Worm (Caenorhabditis elegans): ENCODE results near the gene nspd-2.
"Not testable (repeated sequence)": the region's sequence is repeated elsewhere in the genome, so short reads cannot be mapped to it uniquely, and the experiment has no call there.

DNA sequence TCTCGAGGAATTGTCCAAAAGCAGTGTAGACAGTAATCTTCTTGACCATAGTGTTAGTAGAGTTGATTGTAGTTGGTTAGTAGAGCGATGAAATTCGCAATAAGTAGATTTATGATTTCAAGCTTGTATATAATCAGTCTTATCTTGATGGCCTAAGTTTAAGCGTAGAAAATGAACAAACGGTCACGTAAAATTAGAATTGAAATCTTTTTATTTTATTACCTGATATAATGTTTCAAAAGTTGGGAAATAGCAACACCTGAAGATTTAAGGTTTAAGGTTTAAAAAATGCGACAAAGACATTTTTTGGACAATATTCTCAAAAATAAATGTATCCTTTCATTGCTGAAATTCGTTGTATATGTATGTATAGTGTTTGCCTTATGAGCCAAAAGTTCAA lies 49.8 kb downstream of the nspd-2 start, which contains the start of gene sss-1:
- not testable (repeated sequence) for TF ChIP-seq unc-39 (tag; optimal IDR thresholded peaks at IDR 0.05); ces-1 (GFP tag; optimal IDR thresholded peaks at IDR 0.05); nhr-102 (tag; optimal IDR thresholded peaks at IDR 0.05); mxl-2 (GFP tag; conservative IDR thresholded peaks at IDR 0.05); dmd-6 (GFP tag; IDR thresholded peaks at IDR 0.05); egl-43 (GFP tag; IDR thresholded peaks at IDR 0.05); pqm-1 (tag; optimal IDR thresholded peaks at IDR 0.05); F26F4.8 (GFP tag; conservative IDR thresholded peaks at IDR 0.05); ztf-11 (tag; optimal IDR thresholded peaks at IDR 0.05); tag-97 (GFP tag; IDR thresholded peaks at IDR 0.05)
